Worm (Caenorhabditis elegans): Measurements from ENCODE around the gene rps-11.

- TF ChIP-seq snpc-4 (tag; optimal IDR thresholded peaks at IDR 0.05), result no peak
- no peak for TF ChIP-seq unc-39 (tag; optimal IDR thresholded peaks at IDR 0.05)
- no peak for TF ChIP-seq lsy-2 (tag; optimal IDR thresholded peaks at IDR 0.05)
- TF ChIP-seq unc-62 (GFP tag; optimal IDR thresholded peaks at IDR 0.05), result no peak
- TF ChIP-seq elt-3 (tag; optimal IDR thresholded peaks at IDR 0.05), result no peak
- TF ChIP-seq nhr-76 (tag; optimal IDR thresholded peaks at IDR 0.05), result no peak
- no peak for TF ChIP-seq ztf-11 (tag; optimal IDR thresholded peaks at IDR 0.05)
- TF ChIP-seq ces-1 (GFP tag; optimal IDR thresholded peaks at IDR 0.05), result no peak
- TF ChIP-seq nhr-237 (tag; optimal IDR thresholded peaks at IDR 0.05), result no peak
- no peak for TF ChIP-seq nhr-28 (tag; optimal IDR thresholded peaks at IDR 0.05)
- no peak for TF ChIP-seq lin-13 (tag; optimal IDR thresholded peaks at IDR 0.05)
- no peak for TF ChIP-seq mab-5 (tag; optimal IDR thresholded peaks at IDR 0.05)
Observed at ce11 chrIV:11645354-11645753, 42.9 kb downstream of the rps-11 start.
